Worm (Caenorhabditis elegans) whole organism, L4 larva: ENCODE measurements around the gene ubxn-4.

Source experiments
- R02D3.7 ChIP-seq: fragments of 150-350 bp; sonication (generic microtip); optimal IDR thresholded peaks from 3 replicates; lab custom pipeline; 2014; ENCODE audit warnings: missing biosample characterization, missing genetic modification characterization
- Y5F2A.4 ChIP-seq: fragments of 200-800 bp; sonication (Bioruptor generic); optimal IDR thresholded peaks from 2 replicates; lab custom pipeline; 2018; ENCODE audit warnings: mild to moderate bottlenecking, missing genetic modification characterization, missing compliant biosample characterization
- Y75B8A.6 ChIP-seq: fragments of 200-800 bp; sonication (Bioruptor generic); IDR thresholded peaks from 2 replicates; pipeline ENCODE4 v1.3.6; 2022; ENCODE audit warnings: missing genetic modification reagents, missing genetic modification characterization, missing compliant biosample characterization
- ZK546.5 ChIP-seq, 2 experiments: sonication (generic microtip); optimal IDR thresholded peaks; 2 replicates each; lab custom pipeline; 2017; ENCODE audit warnings: missing biosample characterization in 2 of 2, missing genetic modification characterization in 2 of 2
- aha-1 ChIP-seq: fragments of 150-350 bp; peaks from one replicate; lab custom pipeline; 2014; ENCODE audit warnings: missing biosample characterization, missing genetic modification characterization
- arid-1 ChIP-seq: fragments of 200-800 bp; sonication (Bioruptor generic); conservative IDR thresholded peaks from 2 replicates; pipeline ENCODE4 v1.3.6; 2022; ENCODE audit warnings: missing genetic modification reagents, missing genetic modification characterization, missing compliant biosample characterization
- ceh-44 ChIP-seq: fragments of 200-800 bp; sonication (Bioruptor generic); IDR thresholded peaks from 2 replicates; pipeline ENCODE4 v1.3.6; 2022; ENCODE audit warnings: missing genetic modification reagents, missing genetic modification characterization, missing compliant biosample characterization
- ceh-62 ChIP-seq: sonication (generic microtip); optimal IDR thresholded peaks from 2 replicates; lab custom pipeline; 2017; ENCODE audit warnings: missing biosample characterization, missing genetic modification characterization
- ctbp-1 ChIP-seq: fragments of 200-800 bp; sonication (Bioruptor generic); IDR thresholded peaks from 2 replicates; pipeline ENCODE4 v1.3.6; 2022; ENCODE audit warnings: missing genetic modification reagents, missing genetic modification characterization, missing compliant biosample characterization
- daf-12 ChIP-seq: fragments of 150-350 bp; optimal IDR thresholded peaks from 2 replicates; lab custom pipeline; 2014; ENCODE audit warnings: missing biosample characterization, missing genetic modification reagents, missing genetic modification characterization
- daf-16 ChIP-seq, 3 experiments: sonication (generic microtip); optimal IDR thresholded peaks; 2 replicates each; lab custom pipeline; 2016 to 2017; ENCODE audit warnings: missing genetic modification characterization in 3 of 3, missing genetic modification reagents in 3 of 3, mild to moderate bottlenecking in 2 of 3, missing compliant biosample characterization in 2 of 3, missing biosample characterization in 1 of 3, moderate library complexity in 1 of 3
- daf-8 ChIP-seq: fragments of 200-800 bp; sonication (Bioruptor generic); IDR thresholded peaks from 2 replicates; pipeline ENCODE4 v1.3.6; 2022; ENCODE audit warnings: missing genetic modification characterization, missing compliant biosample characterization
- dmd-9 ChIP-seq: fragments of 200-800 bp; sonication (Bioruptor generic); IDR thresholded peaks from 2 replicates; pipeline ENCODE4 v1.3.6; 2022; ENCODE audit warnings: missing genetic modification reagents, missing genetic modification characterization, missing compliant biosample characterization
- duxl-1 ChIP-seq: sonication (generic microtip); optimal IDR thresholded peaks from 2 replicates; lab custom pipeline; 2016; ENCODE audit warnings: mild to moderate bottlenecking, missing genetic modification characterization, moderate library complexity, missing compliant biosample characterization; ENCODE audit not compliant: poor library complexity
- egl-27 ChIP-seq: sonication (generic microtip); optimal IDR thresholded peaks from 3 replicates; lab custom pipeline; 2017; ENCODE audit warnings: missing biosample characterization, missing genetic modification reagents, missing genetic modification characterization
- hlh-11 ChIP-seq: fragments of 200-800 bp; sonication (Bioruptor generic); optimal IDR thresholded peaks from 2 replicates; lab custom pipeline; 2018; ENCODE audit warnings: mild to moderate bottlenecking, missing genetic modification characterization, missing compliant biosample characterization
- lim-7 ChIP-seq: fragments of 200-800 bp; sonication (Bioruptor generic); IDR thresholded peaks from 2 replicates; pipeline ENCODE4 v1.3.6; 2022; ENCODE audit warnings: missing genetic modification characterization, missing compliant biosample characterization
- lin-13 ChIP-seq: fragments of 150-350 bp; optimal IDR thresholded peaks from 2 replicates; lab custom pipeline; 2014; ENCODE audit warnings: missing biosample characterization, missing genetic modification reagents, missing genetic modification characterization
- lin-15B ChIP-seq: fragments of 150-350 bp; sonication (generic microtip); optimal IDR thresholded peaks from 3 replicates; lab custom pipeline; 2014; ENCODE audit warnings: missing biosample characterization, missing genetic modification characterization
- lin-38 ChIP-seq: fragments of 200-800 bp; sonication (Bioruptor generic); IDR thresholded peaks from 2 replicates; pipeline ENCODE4 v1.3.6; 2022; ENCODE audit warnings: missing genetic modification reagents, missing genetic modification characterization, missing compliant biosample characterization
- lir-3 ChIP-seq: sonication (generic microtip); optimal IDR thresholded peaks from 2 replicates; lab custom pipeline; 2016; ENCODE audit warnings: mild to moderate bottlenecking, missing genetic modification characterization, missing compliant biosample characterization
- madf-5 ChIP-seq, 2 experiments: fragments of 200-800 bp; sonication (Bioruptor generic); IDR thresholded peaks; 2 replicates each; pipeline ENCODE4 v1.3.6; 2022; ENCODE audit warnings: missing compliant biosample characterization in 2 of 2, missing genetic modification characterization in 2 of 2
- mdl-1 ChIP-seq, 2 experiments: fragments of 150-350 bp in 1 of 2; sonication (generic microtip) in 1 of 2; optimal IDR thresholded peaks; 2 replicates each; lab custom pipeline; 2014 to 2017; ENCODE audit warnings: missing biosample characterization in 2 of 2, missing genetic modification characterization in 2 of 2
- mep-1 ChIP-seq: fragments of 150-350 bp; sonication (generic microtip); optimal IDR thresholded peaks from 3 replicates; lab custom pipeline; 2014; ENCODE audit warnings: missing biosample characterization, missing genetic modification characterization
- nhr-102 ChIP-seq: sonication (generic microtip); optimal IDR thresholded peaks from 2 replicates; lab custom pipeline; 2016; ENCODE audit warnings: mild to moderate bottlenecking, missing genetic modification characterization, moderate library complexity, missing compliant biosample characterization
- nhr-11 ChIP-seq: fragments of 150-350 bp; optimal IDR thresholded peaks from 2 replicates; lab custom pipeline; 2014; ENCODE audit warnings: missing biosample characterization, missing genetic modification characterization
- nhr-111 ChIP-seq: fragments of 200-800 bp; sonication (Bioruptor generic); optimal IDR thresholded peaks from 2 replicates; lab custom pipeline; 2018; ENCODE audit warnings: mild to moderate bottlenecking, missing genetic modification characterization, missing compliant biosample characterization
- nhr-25 ChIP-seq: sonication (generic microtip); optimal IDR thresholded peaks from 2 replicates; lab custom pipeline; 2017; ENCODE audit warnings: missing genetic modification characterization, mild to moderate bottlenecking, missing compliant biosample characterization, antibody characterized with exemption, moderate library complexity, borderline replicate concordance; ENCODE audit not compliant: insufficient read depth
- nhr-42 ChIP-seq: fragments of 200-800 bp; sonication (Bioruptor generic); IDR thresholded peaks from 2 replicates; pipeline ENCODE4 v1.3.6; 2022; ENCODE audit warnings: missing genetic modification characterization, missing compliant biosample characterization
- nhr-48 ChIP-seq: sonication (generic microtip); optimal IDR thresholded peaks from 2 replicates; lab custom pipeline; 2016; ENCODE audit warnings: mild to moderate bottlenecking, missing genetic modification characterization, missing compliant biosample characterization
- nhr-6 ChIP-seq: fragments of 150-350 bp; optimal IDR thresholded peaks from 2 replicates; lab custom pipeline; 2014; ENCODE audit warnings: missing biosample characterization, missing genetic modification characterization
- nhr-77 ChIP-seq: fragments of 150-350 bp; optimal IDR thresholded peaks from 2 replicates; lab custom pipeline; 2014; ENCODE audit warnings: missing biosample characterization, missing genetic modification characterization
- pha-4 ChIP-seq, 2 experiments: fragments of 150-350 bp in 1 of 2; fragments of 200-800 bp in 1 of 2; sonication (Bioruptor generic) in 1 of 2; IDR thresholded peaks in 1 of 2; optimal IDR thresholded peaks in 1 of 2; 2 replicates each; pipeline versions ENCODE4 v1.3.6 to Lab custom; 2014 to 2022; ENCODE audit warnings: missing genetic modification characterization in 2 of 2, missing genetic modification reagents in 2 of 2, missing biosample characterization in 1 of 2, missing compliant biosample characterization in 1 of 2
- php-3 ChIP-seq: fragments of 200-800 bp; sonication (Bioruptor generic); IDR thresholded peaks from 2 replicates; pipeline ENCODE4 v1.3.6; 2022; ENCODE audit warnings: missing genetic modification reagents, missing genetic modification characterization, missing compliant biosample characterization
- pqm-1 ChIP-seq: sonication (generic microtip); optimal IDR thresholded peaks from 2 replicates; lab custom pipeline; 2017; ENCODE audit warnings: missing biosample characterization, missing genetic modification characterization
- sdz-12 ChIP-seq: fragments of 200-800 bp; sonication (Bioruptor generic); optimal IDR thresholded peaks from 2 replicates; lab custom pipeline; 2018; ENCODE audit warnings: mild to moderate bottlenecking, missing genetic modification characterization, missing compliant biosample characterization
- skn-1 ChIP-seq: fragments of 150-350 bp; optimal IDR thresholded peaks from 2 replicates; lab custom pipeline; 2014; ENCODE audit warnings: missing biosample characterization, missing genetic modification characterization
- snpc-1.2 ChIP-seq: fragments of 200-800 bp; sonication (Bioruptor generic); IDR thresholded peaks from 2 replicates; pipeline ENCODE4 v1.3.6; 2022; ENCODE audit warnings: missing genetic modification reagents, missing genetic modification characterization, missing compliant biosample characterization
- spr-1 ChIP-seq: sonication (generic microtip); optimal IDR thresholded peaks from 2 replicates; lab custom pipeline; 2016; ENCODE audit warnings: mild to moderate bottlenecking, missing genetic modification characterization, missing compliant biosample characterization
- spr-3 ChIP-seq: fragments of 200-800 bp; sonication (Bioruptor generic); optimal IDR thresholded peaks from 2 replicates; lab custom pipeline; 2018; ENCODE audit warnings: mild to moderate bottlenecking, missing genetic modification characterization, missing compliant biosample characterization
- tag-97 ChIP-seq: fragments of 200-800 bp; sonication (Bioruptor generic); IDR thresholded peaks from 2 replicates; pipeline ENCODE4 v1.3.6; 2022; ENCODE audit warnings: missing genetic modification characterization, missing compliant biosample characterization
- tra-1 ChIP-seq: fragments of 200-800 bp; sonication (Bioruptor generic); IDR thresholded peaks from 2 replicates; pipeline ENCODE4 v1.3.6; 2022; ENCODE audit warnings: missing genetic modification reagents, missing genetic modification characterization, missing compliant biosample characterization
- vab-7 ChIP-seq: fragments of 200-800 bp; sonication (Bioruptor generic); IDR thresholded peaks from 2 replicates; pipeline ENCODE4 v1.3.6; 2022; ENCODE audit warnings: missing genetic modification reagents, missing genetic modification characterization, missing compliant biosample characterization
- zfp-2 ChIP-seq: sonication (generic microtip); optimal IDR thresholded peaks from 2 replicates; lab custom pipeline; 2016; ENCODE audit warnings: mild to moderate bottlenecking, missing genetic modification characterization, missing compliant biosample characterization
- zfp-3 ChIP-seq: fragments of 200-800 bp; sonication (Bioruptor generic); conservative IDR thresholded peaks from 2 replicates; pipeline ENCODE4 v1.3.6; 2022; ENCODE audit warnings: missing genetic modification reagents, missing genetic modification characterization, missing compliant biosample characterization
- ztf-11 ChIP-seq: fragments of 150-350 bp; optimal IDR thresholded peaks from 2 replicates; lab custom pipeline; 2014; ENCODE audit warnings: missing biosample characterization, missing genetic modification characterization
- ztf-7 ChIP-seq: fragments of 150-350 bp; optimal IDR thresholded peaks from 2 replicates; lab custom pipeline; 2014; ENCODE audit warnings: missing biosample characterization, missing genetic modification characterization

The ubxn-4 gene

ce11 chrIII:8449160-8449807 lies 43.9 kb upstream of the ubxn-4 start, which contains the start of gene mrpl-32 (continued):
- TF ChIP-seq nhr-6 (tag; lab: Kevin White, UChicago) (peak; percentile 15), lir-3 (tag; lab: Kevin White, UChicago) (peak; percentile 40), daf-12 (tag; lab: Kevin White, UChicago) (no peak), skn-1 (no peak), lim-7 (GFP tag; lab: Robert Waterston, UW) (0 out of 2 replicates have a peak, but pooled peaks have one; percentile 56), vab-7 (GFP tag; lab: Robert Waterston, UW) (peak; percentile 42; the same call in 1 of the 2 replicates), Y5F2A.4 (peak; percentile 50), pqm-1 (tag; lab: Kevin White, UChicago) (no peak), pha-4 (GFP tag; IDR thresholded peaks at IDR 0.05; lab: Robert Waterston, UW) (peak; percentile 30; the same call in 1 of the 2 replicates), pha-4 (tag; optimal IDR thresholded peaks at IDR 0.05; lab: Kevin White, UChicago) (peak; percentile 26), daf-16 (GFP tag; optimal IDR thresholded peaks at IDR 0.05; lab: Kevin White, UChicago) (peak; percentile 10 to 41), daf-16 (tag; optimal IDR thresholded peaks at IDR 0.05; lab: Kevin White, UChicago) (peak; percentile 11), ctbp-1 (GFP tag; lab: Robert Waterston, UW) (no peak), spr-1 (tag; lab: Kevin White, UChicago) (no peak), mep-1 (tag; lab: Kevin White, UChicago) (peak; percentile 63), php-3 (GFP tag; lab: Robert Waterston, UW) (peak; percentile 33; the same call in 1 of the 2 replicates), snpc-1.2 (peak; percentile 28; the same call in 1 of the 2 replicates), sdz-12 (no peak), nhr-102 (peak; percentile 35), zfp-3 (0 out of 2 replicates have a peak, but pooled peaks have one; percentile 23)

- TF ChIP-seq nhr-11 (tag; lab: Kevin White, UChicago) (peak; percentile 98), lin-15B (tag; lab: Kevin White, UChicago) (peak; percentile 73), tag-97 (no peak), nhr-102 (peak; percentile 91), lin-38 (GFP tag; lab: Robert Waterston, UW) (peak; percentile 99), pha-4 (GFP tag; IDR thresholded peaks at IDR 0.05; lab: Robert Waterston, UW) (peak; percentile 93), pha-4 (tag; optimal IDR thresholded peaks at IDR 0.05; lab: Kevin White, UChicago) (peak; percentile 98), dmd-9 (peak; percentile 81), mdl-1 (tag; optimal IDR thresholded peaks at IDR 0.05; lab: Kevin White, UChicago) (peak in 1 of 2 experiments; percentile 48), egl-27 (tag; lab: Kevin White, UChicago) (no peak), pqm-1 (tag; lab: Kevin White, UChicago) (peak; percentile 42), arid-1 (GFP tag; lab: Robert Waterston, UW) (peak; percentile 89; the same call in 1 of the 2 replicates), nhr-6 (tag; lab: Kevin White, UChicago) (peak; percentile 94), zfp-2 (tag; lab: Kevin White, UChicago) (peak; percentile 75), daf-8 (GFP tag; lab: Robert Waterston, UW) (no peak), hlh-11 (tag; lab: Kevin White, UChicago) (peak; percentile 95), nhr-77 (peak; percentile 98), aha-1 (peak; percentile 96), Y75B8A.6 (0 out of 2 replicates have a peak, but pooled peaks have one; percentile 8), ZK546.5 (tag; optimal IDR thresholded peaks at IDR 0.05; lab: Kevin White, UChicago) (no peak), ceh-62 (tag; lab: Kevin White, UChicago) (no peak), nhr-25 (peak; percentile 70), nhr-42 (peak; percentile 72; the same call in 1 of the 2 replicates), lin-13 (GFP tag; lab: Kevin White, UChicago) (peak; percentile 93), madf-5 (GFP tag; IDR thresholded peaks at IDR 0.05; lab: Robert Waterston, UW) (no peak), ztf-7 (tag; lab: Kevin White, UChicago) (peak; percentile 91), nhr-48 (tag; lab: Kevin White, UChicago) (peak; percentile 74), nhr-111 (no peak), ceh-44 (no peak), tra-1 (GFP tag; lab: Robert Waterston, UW) (peak; percentile 91), duxl-1 (tag; lab: Kevin White, UChicago) (peak; percentile 76), R02D3.7 (tag; lab: Kevin White, UChicago) (no peak), ztf-11 (no peak), spr-3 (GFP tag; lab: Kevin White, UChicago) (peak; percentile 78)
These were observed 41.6 kb upstream of the ubxn-4 start, which contains the start of gene rpn-3 for ce11 chrIII:8446940-8447403. TSS of gene rpn-3 (plus strand) at chrIII:8447353.
